Worm (Caenorhabditis elegans): ENCODE measurements around the gene ergo-1.

ergo-1 gene

DNA sequence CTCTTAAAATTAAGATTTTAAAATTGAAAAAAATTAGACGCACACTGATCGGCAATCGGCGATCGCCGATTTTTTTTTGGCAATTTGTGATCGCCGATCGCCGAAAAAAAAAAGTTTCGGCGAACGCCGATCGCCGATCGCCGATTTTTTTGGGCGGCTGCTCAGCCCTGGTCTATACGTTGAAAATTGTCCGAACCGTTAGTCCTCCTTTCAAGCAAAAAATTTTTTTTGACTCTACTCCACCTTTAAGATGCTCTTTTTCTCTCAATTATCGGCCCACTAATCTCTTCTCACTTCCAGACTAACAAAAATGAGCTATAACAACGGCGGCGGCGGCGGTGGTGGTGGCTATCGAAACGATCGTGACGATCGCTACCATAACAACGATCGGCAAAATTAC is at the start of gene ergo-1:
TSS of gene ergo-1 (plus strand) at position 301 of the 400 bp plus-strand sequence.
- TF ChIP-seq M03D4.4 (tag; optimal IDR thresholded peaks at IDR 0.05) (no peak), ztf-11 (tag; optimal IDR thresholded peaks at IDR 0.05) (no peak)

DNA sequence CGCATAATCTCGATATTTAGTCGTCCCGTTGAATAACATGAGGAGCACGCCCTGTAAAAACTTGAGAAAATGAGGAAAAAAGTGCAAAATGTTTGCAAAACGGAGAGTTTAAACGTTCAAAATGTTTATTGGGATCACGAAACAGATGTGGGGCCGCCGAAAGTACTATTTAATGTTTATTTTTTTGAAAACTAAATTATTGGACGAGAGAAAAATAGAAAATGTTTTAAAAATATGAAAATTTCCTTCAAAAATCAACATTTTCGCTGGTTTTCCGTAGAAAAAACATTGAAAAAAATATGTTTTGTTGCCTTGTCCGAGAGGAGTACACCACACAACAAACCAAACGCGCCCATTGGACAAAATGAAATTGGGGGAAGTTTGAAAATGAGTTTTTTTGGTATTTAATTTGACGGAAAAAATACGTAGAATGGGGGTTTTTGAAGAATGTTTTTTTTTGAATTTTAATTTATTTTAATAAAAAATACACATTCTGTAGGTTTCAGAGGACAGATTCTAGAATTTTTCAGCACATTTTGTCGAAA is 43.8 kb upstream of the ergo-1 start, which contains the start of gene sqv-6:
TSS of gene sqv-6 (minus strand) at position 51 of the 545 bp plus-strand sequence.
- TF ChIP-seq zip-8 (tag; optimal IDR thresholded peaks at IDR 0.05) (no peak), ces-1 (GFP tag; optimal IDR thresholded peaks at IDR 0.05) (peak; percentile 34), mep-1 (tag; optimal IDR thresholded peaks at IDR 0.05) (peak; percentile 41), unc-120 (tag; optimal IDR thresholded peaks at IDR 0.05; ENCODE audit: poor library complexity, severe bottlenecking) (peak; percentile 6)

DNA sequence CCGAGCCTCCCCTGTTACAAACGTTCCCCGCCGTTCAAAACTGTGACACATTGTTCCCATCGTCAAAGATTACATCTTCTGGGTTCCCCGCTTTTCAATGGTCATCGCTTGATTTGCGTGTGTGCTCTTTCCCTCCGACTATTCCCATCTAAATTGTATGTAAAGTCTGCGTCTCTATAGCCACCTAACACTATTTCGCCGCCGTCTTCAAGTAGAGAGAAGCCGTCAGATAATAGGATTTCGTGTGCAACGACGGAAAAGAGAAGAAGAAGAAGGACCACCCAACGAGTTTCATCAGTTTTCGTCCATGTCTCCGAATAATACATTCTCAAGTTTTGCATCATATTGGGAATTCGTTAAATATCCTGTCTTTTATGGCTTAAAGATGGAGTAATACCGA is 42.4 kb upstream of the ergo-1 start:
- TF ChIP-seq ces-1 (GFP tag; optimal IDR thresholded peaks at IDR 0.05) (peak; percentile 100), M03D4.4 (tag; optimal IDR thresholded peaks at IDR 0.05) (no peak), mls-2 (tag; optimal IDR thresholded peaks at IDR 0.05) (peak; percentile 37), mep-1 (tag; optimal IDR thresholded peaks at IDR 0.05) (peak; percentile 40), ham-2 (GFP tag; optimal IDR thresholded peaks at IDR 0.05) (no peak), tbx-8 (GFP tag; optimal IDR thresholded peaks at IDR 0.05) (no peak), lin-32 (GFP tag; optimal IDR thresholded peaks at IDR 0.05) (no peak)

DNA sequence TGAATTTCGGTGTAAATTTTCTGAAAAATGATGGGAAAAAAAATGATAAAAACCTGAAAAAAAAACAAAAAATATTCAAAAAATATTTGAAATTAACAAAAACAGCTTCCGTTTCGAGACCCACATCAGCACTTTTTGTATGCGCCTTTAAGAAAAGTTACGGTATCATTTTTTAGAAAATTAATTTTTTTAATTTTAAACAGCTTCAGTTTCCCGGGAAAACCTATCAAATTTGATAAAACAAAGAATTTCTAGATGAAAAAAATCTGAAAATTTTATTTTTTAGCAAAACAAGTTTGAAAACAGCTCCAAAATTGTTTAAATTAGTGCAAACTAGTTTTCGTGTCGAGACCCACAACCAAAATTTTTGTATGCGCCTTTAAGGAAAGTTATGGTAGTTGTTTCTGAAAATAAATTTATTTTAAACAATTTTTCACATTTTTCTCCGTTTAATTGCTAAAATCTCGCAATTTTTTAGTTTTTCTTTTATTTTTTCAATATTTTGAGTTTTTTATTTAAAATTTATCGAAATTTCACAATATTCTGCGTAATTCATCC is 39.5 kb upstream of the ergo-1 start:
- TF ChIP-seq drap-1 (GFP tag; optimal IDR thresholded peaks at IDR 0.05) (no peak), zip-8 (tag; optimal IDR thresholded peaks at IDR 0.05) (no peak), lin-32 (GFP tag; optimal IDR thresholded peaks at IDR 0.05) (no peak), tbx-8 (GFP tag; optimal IDR thresholded peaks at IDR 0.05) (no peak), cnd-1 (tag; optimal IDR thresholded peaks at IDR 0.05) (no peak), flh-1 (GFP tag; optimal IDR thresholded peaks at IDR 0.05) (no peak), sem-2 (GFP tag; optimal IDR thresholded peaks at IDR 0.05) (no peak), M03D4.4 (tag; optimal IDR thresholded peaks at IDR 0.05) (no peak), mab-5 (tag; optimal IDR thresholded peaks at IDR 0.05) (no peak), pha-4 (tag; optimal IDR thresholded peaks at IDR 0.05) (no peak), sptf-1 (tag; optimal IDR thresholded peaks at IDR 0.05) (no peak), unc-39 (tag; optimal IDR thresholded peaks at IDR 0.05) (no peak), hlh-1 (tag; optimal IDR thresholded peaks at IDR 0.05) (no peak), blmp-1 (tag; optimal IDR thresholded peaks at IDR 0.05) (no peak), nhr-76 (tag; optimal IDR thresholded peaks at IDR 0.05) (no peak), elt-3 (tag; optimal IDR thresholded peaks at IDR 0.05) (no peak), ces-1 (GFP tag; optimal IDR thresholded peaks at IDR 0.05) (no peak), bed-3 (GFP tag; optimal IDR thresholded peaks at IDR 0.05) (no peak), ceh-83 (GFP tag; optimal IDR thresholded peaks at IDR 0.05) (no peak)

DNA sequence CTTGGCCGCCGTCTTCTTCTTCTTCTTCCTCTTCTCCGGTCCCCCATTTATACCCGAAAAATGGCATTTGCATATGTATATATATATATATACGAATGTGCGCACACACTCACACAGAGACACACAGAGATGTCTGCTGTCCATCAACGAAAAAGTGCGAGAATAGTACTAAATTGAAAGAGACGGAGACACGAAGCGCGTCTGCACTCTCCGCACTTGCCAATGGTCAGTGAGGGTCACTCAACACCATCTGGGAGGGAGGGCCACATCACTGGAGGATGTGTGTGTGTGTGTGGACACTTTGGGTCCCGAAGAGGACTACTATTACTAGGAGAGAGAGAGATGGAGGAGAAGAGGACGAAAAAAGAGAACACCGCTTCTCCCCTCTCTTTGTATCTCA is 33.4 kb upstream of the ergo-1 start:
- TF ChIP-seq nhr-12 (tag; optimal IDR thresholded peaks at IDR 0.05) (no peak), flh-1 (GFP tag; optimal IDR thresholded peaks at IDR 0.05) (no peak), lin-32 (GFP tag; optimal IDR thresholded peaks at IDR 0.05) (peak; percentile 77), pha-4 (tag; optimal IDR thresholded peaks at IDR 0.05) (no peak), ceh-83 (GFP tag; optimal IDR thresholded peaks at IDR 0.05) (no peak), snpc-4 (tag; optimal IDR thresholded peaks at IDR 0.05) (no peak), ceh-43 (GFP tag; optimal IDR thresholded peaks at IDR 0.05) (no peak), elt-3 (tag; optimal IDR thresholded peaks at IDR 0.05) (no peak), bed-3 (GFP tag; optimal IDR thresholded peaks at IDR 0.05) (no peak), nhr-2 (tag; optimal IDR thresholded peaks at IDR 0.05) (peak; percentile 32), ztf-11 (tag; optimal IDR thresholded peaks at IDR 0.05) (peak; percentile 23), hlh-1 (tag; optimal IDR thresholded peaks at IDR 0.05) (peak; percentile 12), ceh-39 (tag; optimal IDR thresholded peaks at IDR 0.05) (no peak), unc-62 (GFP tag; optimal IDR thresholded peaks at IDR 0.05) (peak; percentile 98), zip-8 (tag; optimal IDR thresholded peaks at IDR 0.05) (no peak), drap-1 (GFP tag; optimal IDR thresholded peaks at IDR 0.05) (peak; percentile 50), mls-2 (tag; optimal IDR thresholded peaks at IDR 0.05) (peak; percentile 66), mep-1 (tag; optimal IDR thresholded peaks at IDR 0.05) (peak; percentile 37), nhr-76 (tag; optimal IDR thresholded peaks at IDR 0.05) (no peak), nhr-237 (tag; optimal IDR thresholded peaks at IDR 0.05) (peak; percentile 33), cnd-1 (tag; optimal IDR thresholded peaks at IDR 0.05) (peak; percentile 74), ham-2 (GFP tag; optimal IDR thresholded peaks at IDR 0.05) (peak; percentile 7), elt-1 (tag; optimal IDR thresholded peaks at IDR 0.05; ENCODE audit: borderline replicate concordance, insufficient read depth) (no peak), blmp-1 (tag; optimal IDR thresholded peaks at IDR 0.05) (no peak), lsy-2 (tag; optimal IDR thresholded peaks at IDR 0.05) (peak; percentile 43), M03D4.4 (tag; optimal IDR thresholded peaks at IDR 0.05) (peak; percentile 30), ces-1 (GFP tag; optimal IDR thresholded peaks at IDR 0.05) (peak; percentile 85), unc-120 (tag; optimal IDR thresholded peaks at IDR 0.05; ENCODE audit: poor library complexity, severe bottlenecking) (peak; percentile 83), nhr-28 (tag; optimal IDR thresholded peaks at IDR 0.05) (no peak), sem-2 (GFP tag; optimal IDR thresholded peaks at IDR 0.05) (no peak), mab-5 (tag; optimal IDR thresholded peaks at IDR 0.05) (no peak), tbx-8 (GFP tag; optimal IDR thresholded peaks at IDR 0.05) (peak; percentile 42), lin-13 (tag; optimal IDR thresholded peaks at IDR 0.05) (peak; percentile 9), sptf-1 (tag; optimal IDR thresholded peaks at IDR 0.05) (peak; percentile 65), unc-39 (tag; optimal IDR thresholded peaks at IDR 0.05) (no peak)

All from whole organism, mixed stage, embryonic.